Fruit fly (Drosophila melanogaster): ENCODE measurements around the gene lin-52.
A peak's percentile ranks its signal among the peaks of the same experiment; 100 is the strongest.

Gene lin-52

dm6 chrX:5754837-5755828 lies at the start of gene lin-52, which contains the start of gene CG15771:
TSS of gene lin-52 (minus strand) at chrX:5754958.
TSS of gene CG15771 (plus strand) at chrX:5755574.
- TF ChIP-seq CG8478 (optimal IDR thresholded peaks at IDR 0.05) (no peak), CTCF (optimal IDR thresholded peaks at IDR 0.05) (peak; percentile 11 to 38)

dm6 chrX:5804377-5804776 lies 49.6 kb upstream of the lin-52 start, which contains the start of gene Cpr5C:
TSS of gene Cpr5C (plus strand) at chrX:5804677.
- TF ChIP-seq CTCF (optimal IDR thresholded peaks at IDR 0.05) (no peak), CG8478 (optimal IDR thresholded peaks at IDR 0.05) (no peak)

dm6 chrX:5800634-5801033 lies 45.9 kb upstream of the lin-52 start:
- TF ChIP-seq CTCF (optimal IDR thresholded peaks at IDR 0.05) (no peak), CG8478 (optimal IDR thresholded peaks at IDR 0.05) (no peak)

- TF ChIP-seq CTCF (optimal IDR thresholded peaks at IDR 0.05) (no peak), CG8478 (optimal IDR thresholded peaks at IDR 0.05) (no peak)
These were observed 37.1 kb upstream of the lin-52 start, which contains the start of gene CG12239 for dm6 chrX:5791840-5792239. TSS of gene CG12239 (plus strand) at chrX:5792140.

- TF ChIP-seq CTCF (optimal IDR thresholded peaks at IDR 0.05): no peak
- TF ChIP-seq CG8478 (optimal IDR thresholded peaks at IDR 0.05): no peak
These were observed 34.4 kb upstream of the lin-52 start, which contains the start of gene CG15767 for dm6 chrX:5789187-5789586. TSS of gene CG15767 (plus strand) at chrX:5789487.

dm6 chrX:5786559-5786958 lies 31.8 kb upstream of the lin-52 start:
- TF ChIP-seq CTCF (optimal IDR thresholded peaks at IDR 0.05): no peak
- TF ChIP-seq CG8478 (optimal IDR thresholded peaks at IDR 0.05): no peak

- TF ChIP-seq CTCF (optimal IDR thresholded peaks at IDR 0.05): no peak
- no peak for TF ChIP-seq CG8478 (optimal IDR thresholded peaks at IDR 0.05)
These were observed 28.7 kb upstream of the lin-52 start for dm6 chrX:5783260-5784040.

dm6 chrX:5781520-5781919 lies 26.8 kb upstream of the lin-52 start, which contains the start of gene CG3108:
TSS of gene CG3108 (minus strand) at chrX:5781620.
- TF ChIP-seq CG8478 (optimal IDR thresholded peaks at IDR 0.05): no peak

dm6 chrX:5776547-5776946 lies 21.8 kb upstream of the lin-52 start, which contains the start of gene CG42264:
TSS of gene CG42264 (minus strand) at chrX:5776647.
- TF ChIP-seq CTCF (optimal IDR thresholded peaks at IDR 0.05): no peak
- TF ChIP-seq CG8478 (optimal IDR thresholded peaks at IDR 0.05): no peak

dm6 chrX:5772409-5772808 lies 17.7 kb upstream of the lin-52 start:
- TF ChIP-seq CG8478 (optimal IDR thresholded peaks at IDR 0.05) (no peak), CTCF (optimal IDR thresholded peaks at IDR 0.05) (no peak)

dm6 chrX:5770730-5771181 lies 16.0 kb upstream of the lin-52 start, which contains the start of gene CG3097:
TSS of gene CG3097 (minus strand) at chrX:5770780.
- TF ChIP-seq CTCF (optimal IDR thresholded peaks at IDR 0.05) (no peak), CG8478 (optimal IDR thresholded peaks at IDR 0.05) (no peak)

- no peak for TF ChIP-seq CG8478 (optimal IDR thresholded peaks at IDR 0.05)
These were observed 14.0 kb upstream of the lin-52 start for dm6 chrX:5768602-5769251.

- TF ChIP-seq CTCF (optimal IDR thresholded peaks at IDR 0.05) (no peak), CG8478 (optimal IDR thresholded peaks at IDR 0.05) (no peak)
These were observed 12.0 kb upstream of the lin-52 start for dm6 chrX:5766732-5767131.

- TF ChIP-seq CTCF (optimal IDR thresholded peaks at IDR 0.05) (peak in 1 of 2 experiments; percentile 18), CG8478 (optimal IDR thresholded peaks at IDR 0.05) (no peak)
These were observed 9.5 kb upstream of the lin-52 start, which contains the start of the genes MAPk-Ak2 and CG42699 for dm6 chrX:5764001-5764892. TSS of gene MAPk-Ak2 (minus strand) at chrX:5764203. TSS of gene CG42699 (plus strand) at chrX:5764553.

All from S2 (cell line).